Fruit fly (Drosophila melanogaster): Measurements from ENCODE around the gene CG15771.

CG15771 gene

DNA sequence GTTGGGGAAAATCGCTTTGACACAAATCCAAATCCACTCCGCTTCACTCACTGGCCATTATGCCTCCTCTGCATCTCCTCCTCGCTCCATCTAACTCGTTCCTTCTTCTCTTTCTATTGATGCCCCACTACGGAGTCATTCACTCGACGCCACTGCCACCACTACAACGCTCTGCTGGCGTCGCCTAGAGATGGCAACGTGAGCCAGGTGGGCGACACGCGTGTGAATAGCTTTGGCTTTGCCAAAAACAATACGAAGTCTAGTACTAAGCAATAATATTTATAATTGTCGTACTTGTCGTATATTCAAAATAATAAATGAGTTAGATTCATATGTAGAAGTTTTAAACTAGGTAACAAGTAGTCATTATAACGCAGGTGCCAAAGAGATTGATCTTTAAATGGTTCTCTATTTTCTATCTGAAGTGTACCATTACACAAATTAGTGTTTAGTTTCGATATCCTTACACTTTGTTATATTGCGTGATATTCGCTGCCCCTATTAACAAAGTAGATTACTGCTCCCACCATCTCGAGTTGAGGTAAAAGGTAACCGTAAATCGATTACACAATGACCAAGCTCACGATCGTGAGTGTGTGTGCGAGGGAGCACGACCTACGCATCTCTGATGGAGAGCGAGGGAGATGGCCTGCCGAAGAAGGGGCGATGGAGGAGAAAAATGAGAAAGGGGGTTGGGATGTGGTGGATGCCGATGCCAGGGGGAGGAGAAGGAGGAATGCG, 10.2 kb upstream of the CG15771 start (continued):
- TF ChIP-seq CG15269 (tag; optimal IDR thresholded peaks at IDR 0.05) (no peak), Mrtf (GFP tag; IDR thresholded peaks at IDR 0.05) (no peak), eyg (GFP tag; optimal IDR thresholded peaks at IDR 0.05) (no peak), pros (GFP tag; optimal IDR thresholded peaks at IDR 0.05) (no peak), lab (GFP tag; optimal IDR thresholded peaks at IDR 0.05) (peak; percentile 21), gsb (GFP tag; IDR thresholded peaks at IDR 0.05) (no peak), sima (GFP tag; optimal IDR thresholded peaks at IDR 0.05) (no peak), ham (GFP tag; IDR thresholded peaks at IDR 0.05) (no peak), CG4328 (GFP tag; optimal IDR thresholded peaks at IDR 0.05) (no peak), CG16779 (GFP tag; IDR thresholded peaks at IDR 0.05) (0 out of 2 replicates have a peak, but pooled peaks have one; percentile 14), CG5245 (GFP tag; optimal IDR thresholded peaks at IDR 0.05) (no peak), CG14860 (GFP tag; IDR thresholded peaks at IDR 0.05; ENCODE audit: partially characterized antibody) (peak; percentile 62; the same call in 1 of the 3 replicates), Nf-YB (GFP tag; optimal IDR thresholded peaks at IDR 0.05) (no peak), org-1 (GFP tag; optimal IDR thresholded peaks at IDR 0.05) (no peak), CG34224 (GFP tag; IDR thresholded peaks at IDR 0.05; ENCODE audit: partially characterized antibody) (peak; percentile 68), NC2α (GFP tag; optimal IDR thresholded peaks at IDR 0.05) (no peak), NK7.1 (GFP tag; optimal IDR thresholded peaks at IDR 0.05) (no peak), CG11093 (GFP tag; IDR thresholded peaks at IDR 0.05) (no peak), CG9876 (GFP tag; optimal IDR thresholded peaks at IDR 0.05) (no peak), pita (GFP tag; optimal IDR thresholded peaks at IDR 0.05) (no peak), CG2712 (tag; optimal IDR thresholded peaks at IDR 0.05) (peak; percentile 36), Tbp (GFP tag; optimal IDR thresholded peaks at IDR 0.05) (no peak), salm (tag; optimal IDR thresholded peaks at IDR 0.05) (no peak), D (optimal IDR thresholded peaks at IDR 0.05) (no peak), D (GFP tag; optimal IDR thresholded peaks at IDR 0.05) (peak; percentile 15), Asciz (GFP tag; optimal IDR thresholded peaks at IDR 0.05) (no peak), kay (GFP tag; optimal IDR thresholded peaks at IDR 0.05) (no peak), CG30431 (GFP tag; optimal IDR thresholded peaks at IDR 0.05) (no peak), CG15696 (tag; optimal IDR thresholded peaks at IDR 0.05) (no peak), NC2β (GFP tag; optimal IDR thresholded peaks at IDR 0.05) (no peak), B-H2 (GFP tag; optimal IDR thresholded peaks at IDR 0.05) (no peak), CG14441 (GFP tag; IDR thresholded peaks at IDR 0.05) (no peak), Dip3 (GFP tag; optimal IDR thresholded peaks at IDR 0.05) (peak; percentile 27), prd (optimal IDR thresholded peaks at IDR 0.05) (no peak), prd (GFP tag; IDR thresholded peaks at IDR 0.05) (peak; percentile 32; the same call in 1 of the 3 replicates), CG17568 (GFP tag; optimal IDR thresholded peaks at IDR 0.05) (no peak), CG3995 (GFP tag; optimal IDR thresholded peaks at IDR 0.05) (no peak), CG14965 (GFP tag; optimal IDR thresholded peaks at IDR 0.05; ENCODE audit: borderline replicate concordance) (no peak), nau (GFP tag; optimal IDR thresholded peaks at IDR 0.05) (no peak), chif (GFP tag; optimal IDR thresholded peaks at IDR 0.05) (peak in 1 of 2 experiments; percentile 41), zfh2 (GFP tag; optimal IDR thresholded peaks at IDR 0.05) (peak; percentile 23), CG3847 (GFP tag; IDR thresholded peaks at IDR 0.05) (no peak), CG4404 (GFP tag; IDR thresholded peaks at IDR 0.05) (no peak), CG18011 (GFP tag; optimal IDR thresholded peaks at IDR 0.05) (no peak), Hsf (GFP tag; optimal IDR thresholded peaks at IDR 0.05) (peak; percentile 3), Neu2 (GFP tag; optimal IDR thresholded peaks at IDR 0.05; ENCODE audit: borderline replicate concordance) (no peak), fd102C (GFP tag; optimal IDR thresholded peaks at IDR 0.05) (no peak), Awh (GFP tag; IDR thresholded peaks at IDR 0.05) (no peak), pum (GFP tag; optimal IDR thresholded peaks at IDR 0.05) (peak; percentile 10), CG13123 (GFP tag; optimal IDR thresholded peaks at IDR 0.05) (no peak), CG8765 (GFP tag; IDR thresholded peaks at IDR 0.05) (no peak)

All from whole organism, embryonic.